Fruit fly (Drosophila melanogaster): ENCODE results near the gene gammaTub23C.
A peak's percentile ranks its signal among the peaks of the same experiment; 100 is the strongest.

dm6 chr2L:2979091-2979490, 6.4 kb downstream of the gammaTub23C start, which contains the start of gene CG9643:
- TF ChIP-seq fru (optimal IDR thresholded peaks at IDR 0.05) (no peak), zen (tag; optimal IDR thresholded peaks at IDR 0.05) (peak; percentile 19), Abd-B (GFP tag; optimal IDR thresholded peaks at IDR 0.05) (no peak), BtbVII (GFP tag; optimal IDR thresholded peaks at IDR 0.05) (no peak), Lhr (GFP tag; optimal IDR thresholded peaks at IDR 0.05) (no peak), CG13296 (GFP tag; optimal IDR thresholded peaks at IDR 0.05) (no peak), CG3407 (GFP tag; optimal IDR thresholded peaks at IDR 0.05) (no peak), CG8765 (GFP tag; IDR thresholded peaks at IDR 0.05) (no peak), CG2678 (tag; optimal IDR thresholded peaks at IDR 0.05) (no peak)
